Worm (Caenorhabditis elegans) whole organism, early embryonic: ENCODE data around the gene mig-15.

Experiments used
- B0310.2 ChIP-seq: sonication (generic microtip); optimal IDR thresholded peaks from 2 replicates; lab custom pipeline; 2016; ENCODE audit warnings: mild to moderate bottlenecking, missing genetic modification characterization, missing compliant biosample characterization
- F13C5.2 ChIP-seq: sonication (generic microtip); optimal IDR thresholded peaks from 2 replicates; lab custom pipeline; 2017; ENCODE audit warnings: mild to moderate bottlenecking, missing genetic modification characterization, inconsistent platforms, missing compliant biosample characterization
- aly-1 ChIP-seq: sonication (generic microtip); optimal IDR thresholded peaks from 2 replicates; lab custom pipeline; 2016; ENCODE audit warnings: missing genetic modification characterization, missing compliant biosample characterization
- ama-1 ChIP-seq: fragments of 150-350 bp; optimal IDR thresholded peaks from 2 replicates; lab custom pipeline; 2014
- ceh-13 ChIP-seq: fragments of 200-800 bp; sonication (Bioruptor generic); optimal IDR thresholded peaks from 2 replicates; lab custom pipeline; 2018; ENCODE audit warnings: mild to moderate bottlenecking, missing genetic modification characterization, missing compliant biosample characterization
- ceh-36 ChIP-seq: sonication (generic microtip); optimal IDR thresholded peaks from 2 replicates; lab custom pipeline; 2016; ENCODE audit warnings: missing genetic modification characterization, inconsistent platforms, missing compliant biosample characterization
- ets-7 ChIP-seq: sonication (generic microtip); optimal IDR thresholded peaks from 2 replicates; lab custom pipeline; 2016; ENCODE audit warnings: missing genotype, missing genetic modification characterization, missing compliant biosample characterization
- flt-1 ChIP-seq: fragments of 200-800 bp; sonication (Bioruptor generic); IDR thresholded peaks from 2 replicates; pipeline ENCODE4 v1.3.6; 2022; ENCODE audit warnings: missing genetic modification characterization, missing compliant biosample characterization
- hmbx-1 ChIP-seq: sonication (generic microtip); optimal IDR thresholded peaks from 2 replicates; lab custom pipeline; 2016; ENCODE audit warnings: mild to moderate bottlenecking, missing genetic modification characterization, missing compliant biosample characterization
- hmg-4 ChIP-seq: fragments of 200-800 bp; sonication (Bioruptor generic); optimal IDR thresholded peaks from 2 replicates; lab custom pipeline; 2018; ENCODE audit warnings: mild to moderate bottlenecking, missing genetic modification characterization, missing compliant biosample characterization
- hnd-1 ChIP-seq: sonication (generic microtip); optimal IDR thresholded peaks from 2 replicates; lab custom pipeline; 2016; ENCODE audit warnings: missing genetic modification characterization, missing compliant biosample characterization
- pes-1 ChIP-seq: fragments of 200-800 bp; sonication (Bioruptor generic); IDR thresholded peaks from 2 replicates; pipeline ENCODE4 v1.3.6; 2022; ENCODE audit warnings: missing genetic modification reagents, missing genetic modification characterization, missing compliant biosample characterization
- scrt-1 ChIP-seq: fragments of 200-800 bp; sonication (Bioruptor generic); IDR thresholded peaks from 2 replicates; pipeline ENCODE4 v1.3.6; 2022; ENCODE audit warnings: missing genetic modification characterization, missing compliant biosample characterization
- sea-1 ChIP-seq: fragments of 200-800 bp; sonication (Bioruptor generic); conservative IDR thresholded peaks from 2 replicates; pipeline ENCODE4 v1.3.6; 2022; ENCODE audit warnings: missing genetic modification characterization, missing compliant biosample characterization
- tbx-11 ChIP-seq: fragments of 200-800 bp; sonication (Bioruptor generic); IDR thresholded peaks from 2 replicates; pipeline ENCODE4 v1.3.6; 2022; ENCODE audit warnings: missing genetic modification characterization, missing compliant biosample characterization
- tbx-37 ChIP-seq: fragments of 200-800 bp; sonication (Bioruptor generic); conservative IDR thresholded peaks from 2 replicates; pipeline ENCODE4 v1.3.6; 2022; ENCODE audit warnings: missing genetic modification reagents, missing genetic modification characterization, missing compliant biosample characterization
- tra-4 ChIP-seq: sonication (generic microtip); optimal IDR thresholded peaks from 2 replicates; lab custom pipeline; 2017; ENCODE audit warnings: missing genetic modification characterization, missing compliant biosample characterization

The mig-15 gene

DNA sequence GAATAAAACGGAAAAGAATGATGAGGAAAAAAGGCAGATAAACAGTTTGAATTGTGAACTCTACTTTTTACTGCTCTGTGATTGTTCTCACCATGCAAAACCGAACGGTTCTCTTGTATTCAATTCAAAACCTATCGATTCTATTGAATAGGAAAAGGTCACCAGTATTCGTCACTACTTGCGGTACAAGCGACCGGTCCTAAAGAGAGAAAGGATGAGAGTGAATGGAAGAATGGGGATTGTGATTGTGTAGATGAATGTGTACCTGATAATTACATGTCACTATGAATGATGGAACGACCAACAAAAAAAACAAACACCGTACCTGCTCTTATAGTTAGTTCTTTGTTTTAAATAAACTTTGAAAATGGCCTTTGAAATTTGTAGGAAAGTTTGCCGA is 4.3 kb upstream of the mig-15 start:
- no peak for TF ChIP-seq hmg-4 (GFP tag; lab: Kevin White, UChicago)
- no peak for TF ChIP-seq ceh-13 (GFP tag; lab: Kevin White, UChicago)
- no peak for TF ChIP-seq aly-1
- TF ChIP-seq sea-1 (GFP tag; lab: Robert Waterston, UW): no peak
- TF ChIP-seq scrt-1: no peak
- no peak for TF ChIP-seq ceh-36 (tag; lab: Kevin White, UChicago)
- TF ChIP-seq ets-7 (tag; lab: Kevin White, UChicago): no peak
- no peak for TF ChIP-seq F13C5.2 (tag; lab: Kevin White, UChicago)
- TF ChIP-seq tra-4: no peak
- TF ChIP-seq hnd-1 (tag; lab: Kevin White, UChicago): no peak
- no peak for TF ChIP-seq hmbx-1 (tag; lab: Kevin White, UChicago)
- no peak for TF ChIP-seq tbx-11 (GFP tag; lab: Robert Waterston, UW)
- no peak for TF ChIP-seq flt-1 (GFP tag; lab: Robert Waterston, UW)
- no peak for TF ChIP-seq B0310.2
- TF ChIP-seq ama-1 (lab: Kevin White, UChicago): no peak
- TF ChIP-seq tbx-37 (GFP tag; lab: Robert Waterston, UW): no peak
- no peak for TF ChIP-seq pes-1

DNA sequence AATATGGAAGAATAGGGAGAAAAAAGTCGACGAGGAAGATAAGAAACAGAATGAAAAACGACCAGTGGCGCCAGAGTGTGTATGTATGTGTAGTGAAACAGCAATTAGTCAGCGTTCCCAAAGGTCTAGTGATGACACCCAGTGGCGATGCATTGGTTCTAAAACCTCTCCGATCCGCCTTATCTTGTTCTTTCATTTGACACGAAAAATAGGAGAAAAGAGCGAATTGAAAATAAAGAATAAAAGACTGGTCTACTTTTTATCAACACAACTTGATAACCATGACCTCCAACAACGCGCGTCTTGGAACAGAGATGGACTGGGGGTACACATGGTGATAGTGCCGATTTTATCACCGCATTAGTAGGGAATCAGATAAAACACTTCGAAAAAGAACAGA is 2.4 kb upstream of the mig-15 start:
- TF ChIP-seq ceh-13 (GFP tag; lab: Kevin White, UChicago) (no peak), tbx-37 (GFP tag; lab: Robert Waterston, UW) (no peak)

DNA sequence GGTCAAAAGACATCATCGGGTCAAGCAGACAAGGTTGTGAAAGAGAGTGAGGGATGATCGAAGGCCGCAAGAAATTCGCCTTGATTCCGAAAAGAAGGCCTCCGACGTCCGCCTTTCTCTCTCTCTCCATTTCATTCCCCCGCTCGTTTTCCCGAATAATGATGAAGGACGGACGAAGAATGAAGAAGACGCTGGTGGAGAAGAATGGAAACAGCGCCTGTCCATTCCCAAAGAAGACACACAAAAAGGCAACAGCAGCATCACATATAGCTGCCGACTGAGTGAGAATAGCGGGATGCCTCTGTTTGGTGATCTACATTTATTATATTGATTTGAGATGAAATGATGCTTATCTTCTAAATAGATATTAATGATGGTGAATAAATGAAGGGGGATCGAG is 746 bp upstream of the mig-15 start:
- TF ChIP-seq hmbx-1 (tag; lab: Kevin White, UChicago) (no peak), tbx-11 (GFP tag; lab: Robert Waterston, UW) (no peak), tbx-37 (GFP tag; lab: Robert Waterston, UW) (no peak), hmg-4 (GFP tag; lab: Kevin White, UChicago) (peak; percentile 18), scrt-1 (no peak)

DNA sequence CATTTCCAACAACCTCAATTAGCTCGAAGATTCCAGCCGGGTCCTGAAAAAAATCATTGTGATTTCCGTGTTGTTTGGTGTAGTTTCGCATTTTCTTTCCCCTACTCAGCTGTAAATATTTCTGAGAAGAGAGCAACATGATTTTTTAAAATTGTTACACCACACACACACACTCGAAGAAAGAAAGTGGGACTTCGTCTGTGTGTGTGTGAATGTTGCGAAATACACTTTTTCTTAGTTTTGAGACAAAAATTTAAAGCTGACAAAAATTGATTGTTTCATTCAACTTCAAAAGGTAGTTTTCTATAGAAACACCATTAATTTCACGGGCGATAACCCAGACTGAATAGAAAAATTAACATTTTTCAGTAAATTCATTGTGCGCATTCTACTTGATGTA is 348 bp downstream of the mig-15 start:
- TF ChIP-seq hnd-1 (tag; lab: Kevin White, UChicago): no peak
- no peak for TF ChIP-seq F13C5.2 (tag; lab: Kevin White, UChicago)
- no peak for TF ChIP-seq ets-7 (tag; lab: Kevin White, UChicago)
- TF ChIP-seq pes-1: no peak
- no peak for TF ChIP-seq hmbx-1 (tag; lab: Kevin White, UChicago)
- no peak for TF ChIP-seq ceh-36 (tag; lab: Kevin White, UChicago)
- TF ChIP-seq sea-1 (GFP tag; lab: Robert Waterston, UW): no peak
- TF ChIP-seq tra-4: no peak
- no peak for TF ChIP-seq tbx-37 (GFP tag; lab: Robert Waterston, UW)
- TF ChIP-seq flt-1 (GFP tag; lab: Robert Waterston, UW): no peak
- TF ChIP-seq ceh-13 (GFP tag; lab: Kevin White, UChicago): no peak
- TF ChIP-seq B0310.2: no peak
- TF ChIP-seq hmg-4 (GFP tag; lab: Kevin White, UChicago): no peak
- TF ChIP-seq scrt-1: no peak
- no peak for TF ChIP-seq tbx-11 (GFP tag; lab: Robert Waterston, UW)
- no peak for TF ChIP-seq ama-1 (lab: Kevin White, UChicago)

DNA sequence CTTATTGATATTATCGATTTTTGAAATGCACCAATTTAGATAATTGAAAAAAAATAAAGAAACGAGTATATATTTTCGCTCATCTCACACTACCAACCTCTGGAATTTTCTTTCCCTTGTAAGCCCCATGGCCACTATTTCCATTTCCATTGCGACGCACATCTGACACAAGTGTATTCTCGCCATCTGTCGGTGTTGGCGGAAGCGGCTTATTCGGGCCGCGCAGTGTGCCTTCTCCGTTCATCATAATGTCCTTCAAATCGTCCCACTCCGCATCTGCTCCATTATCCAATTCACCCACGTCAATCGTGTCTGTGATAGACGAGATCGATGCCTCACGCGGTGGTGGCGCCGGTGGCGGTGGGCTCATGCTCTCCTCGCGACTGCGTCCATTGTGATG is 3.7 kb downstream of the mig-15 start:
- TF ChIP-seq flt-1 (GFP tag; lab: Robert Waterston, UW) (no peak), sea-1 (GFP tag; lab: Robert Waterston, UW) (0 out of 2 replicates have a peak, but pooled peaks have one; percentile 47), ceh-36 (tag; lab: Kevin White, UChicago) (no peak)

DNA sequence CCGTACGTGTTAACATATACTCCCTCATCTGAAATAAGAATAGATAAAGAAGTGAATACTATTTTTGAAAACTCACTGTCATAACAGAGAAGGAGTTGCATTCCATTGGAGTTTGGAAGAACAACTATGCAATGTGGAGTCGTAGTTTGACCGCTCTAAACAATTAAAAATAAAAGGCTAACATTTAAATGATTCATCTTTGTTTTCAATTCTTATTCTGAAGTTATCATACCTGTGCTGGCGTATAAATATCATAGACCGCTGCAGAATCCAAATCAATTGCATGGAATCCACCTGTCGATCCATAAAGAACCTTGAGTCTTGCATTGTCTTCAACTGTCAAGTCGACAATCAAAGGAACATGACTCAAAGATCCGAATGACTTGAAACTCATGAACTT is 5.7 kb downstream of the mig-15 start:
- TF ChIP-seq ets-7 (tag; lab: Kevin White, UChicago) (no peak), flt-1 (GFP tag; lab: Robert Waterston, UW) (no peak), pes-1 (no peak), ceh-13 (GFP tag; lab: Kevin White, UChicago) (no peak), B0310.2 (no peak), hmg-4 (GFP tag; lab: Kevin White, UChicago) (no peak), aly-1 (no peak), ama-1 (lab: Kevin White, UChicago) (no peak), tbx-37 (GFP tag; lab: Robert Waterston, UW) (no peak), scrt-1 (no peak), hmbx-1 (tag; lab: Kevin White, UChicago) (no peak), hnd-1 (tag; lab: Kevin White, UChicago) (no peak), tra-4 (no peak), tbx-11 (GFP tag; lab: Robert Waterston, UW) (no peak), ceh-36 (tag; lab: Kevin White, UChicago) (no peak), sea-1 (GFP tag; lab: Robert Waterston, UW) (no peak), F13C5.2 (tag; lab: Kevin White, UChicago) (no peak)

DNA sequence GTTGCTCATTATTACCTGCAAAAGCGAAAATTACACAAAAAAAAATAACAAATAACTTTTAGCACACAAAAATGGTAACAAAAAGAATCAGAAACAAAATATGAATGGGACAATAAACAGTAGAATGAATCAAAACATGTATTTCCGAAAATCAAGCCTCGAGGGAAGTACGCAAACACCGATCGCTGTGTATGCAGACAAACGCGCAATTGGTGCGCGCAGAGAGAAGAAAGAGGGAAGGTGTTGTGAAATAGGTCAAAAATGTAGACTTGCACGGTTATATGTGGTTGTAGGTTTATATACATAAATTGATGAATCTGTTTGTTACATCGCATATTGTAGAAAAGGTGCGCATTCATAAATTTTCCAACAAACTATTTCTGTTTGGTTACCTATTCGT is 8.7 kb downstream of the mig-15 start, which contains the start of gene cdk-11.2:
Gene cdk-11.2, minus strand, starts transcription at position 23 of the 400 bp plus-strand sequence.
- TF ChIP-seq F13C5.2 (tag; lab: Kevin White, UChicago) (peak; percentile 50), hmbx-1 (tag; lab: Kevin White, UChicago) (no peak), ceh-13 (GFP tag; lab: Kevin White, UChicago) (no peak), tbx-11 (GFP tag; lab: Robert Waterston, UW) (no peak), flt-1 (GFP tag; lab: Robert Waterston, UW) (0 out of 2 replicates have a peak, but pooled peaks have one; percentile 14), hnd-1 (tag; lab: Kevin White, UChicago) (no peak)

DNA sequence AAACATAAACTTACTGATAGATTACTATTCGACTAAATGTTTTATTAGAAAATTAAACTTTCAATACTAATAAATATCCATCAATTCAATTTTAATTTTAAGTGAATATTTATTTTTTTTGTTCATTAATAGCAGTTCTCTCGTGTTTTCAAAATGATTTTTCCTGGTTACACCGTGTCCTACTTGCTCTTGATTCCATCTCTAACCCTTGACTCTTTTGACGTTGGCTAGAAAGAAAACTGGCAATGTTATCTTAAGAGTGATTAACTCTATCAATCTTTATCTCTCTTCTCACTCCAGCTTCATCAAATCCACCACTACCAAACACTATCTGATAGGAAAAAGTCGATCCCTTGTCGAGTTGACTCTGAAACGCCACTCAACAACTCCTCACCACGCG is 16.0 kb downstream of the mig-15 start, which contains the start of gene acr-8:
Gene acr-8, plus strand, starts transcription at position 301 of the 400 bp plus-strand sequence.
- TF ChIP-seq hmbx-1 (tag; lab: Kevin White, UChicago) (no peak), ama-1 (lab: Kevin White, UChicago) (no peak), ets-7 (tag; lab: Kevin White, UChicago) (no peak), tbx-37 (GFP tag; lab: Robert Waterston, UW) (no peak), sea-1 (GFP tag; lab: Robert Waterston, UW) (no peak), ceh-13 (GFP tag; lab: Kevin White, UChicago) (no peak), tbx-11 (GFP tag; lab: Robert Waterston, UW) (no peak)
